Worm (Caenorhabditis elegans): ENCODE results near the gene R148.8.

DNA sequence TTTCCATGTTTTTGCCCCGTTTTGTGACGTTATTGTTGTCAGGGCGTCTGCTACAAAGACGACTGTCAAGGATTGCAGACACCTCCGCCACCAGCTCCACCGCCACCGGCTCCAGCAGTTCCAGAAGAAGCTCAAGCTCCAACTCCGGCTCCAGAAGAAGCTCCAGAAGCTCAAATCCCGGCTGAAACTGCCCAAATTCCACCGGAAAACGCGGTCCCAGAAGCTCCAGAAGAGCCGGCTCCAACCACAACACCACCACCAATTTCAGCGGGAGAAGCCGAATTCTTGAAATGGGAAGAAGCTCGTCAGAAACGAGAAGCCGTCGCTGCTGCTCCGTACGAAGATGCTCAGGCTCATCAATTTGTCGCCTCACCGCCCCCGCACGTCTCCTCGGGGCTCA is 14.5 kb upstream of the R148.8 start:
- TF ChIP-seq elt-3 (tag; optimal IDR thresholded peaks at IDR 0.05) (no peak), zag-1 (tag; optimal IDR thresholded peaks at IDR 0.05) (no peak)
